Worm (Caenorhabditis elegans) whole organism, L2 larva: Measurements from ENCODE around the gene saps-1.

ENCODE experiments used
- C34F6.9 ChIP-seq: fragments of 150-350 bp; optimal IDR thresholded peaks from 2 replicates; lab custom pipeline; 2014; ENCODE audit warnings: missing biosample characterization, missing genetic modification characterization
- F13H6.1 ChIP-seq: sonication (generic microtip); optimal IDR thresholded peaks from 2 replicates; lab custom pipeline; 2016; ENCODE audit warnings: missing genetic modification characterization, missing compliant biosample characterization
- R02D3.7 ChIP-seq: fragments of 150-350 bp; optimal IDR thresholded peaks from 2 replicates; lab custom pipeline; 2014; ENCODE audit warnings: missing biosample characterization, missing genetic modification characterization
- Y55F3AM.14 ChIP-seq: fragments of 200-800 bp; sonication (Bioruptor generic); optimal IDR thresholded peaks from 2 replicates; lab custom pipeline; 2018; ENCODE audit warnings: mild to moderate bottlenecking, missing genetic modification characterization, missing compliant biosample characterization
- ZK546.5 ChIP-seq: sonication (generic microtip); optimal IDR thresholded peaks from 2 replicates; lab custom pipeline; 2017; ENCODE audit warnings: missing biosample characterization, missing genetic modification characterization
- alr-1 ChIP-seq: fragments of 150-350 bp; optimal IDR thresholded peaks from 2 replicates; lab custom pipeline; 2014; ENCODE audit warnings: missing biosample characterization, missing genetic modification characterization
- aly-2 ChIP-seq: fragments of 150-350 bp; optimal IDR thresholded peaks from 2 replicates; lab custom pipeline; 2014; ENCODE audit warnings: missing biosample characterization, missing genetic modification characterization
- ama-1 ChIP-seq: fragments of 150-350 bp; optimal IDR thresholded peaks from 2 replicates; lab custom pipeline; 2018; ENCODE audit warnings: inconsistent platforms
- blmp-1 ChIP-seq: sonication (generic microtip); optimal IDR thresholded peaks from 2 replicates; lab custom pipeline; 2017; ENCODE audit warnings: missing genetic modification characterization, mild to moderate bottlenecking, missing compliant biosample characterization, antibody characterized with exemption, moderate library complexity; ENCODE audit not compliant: insufficient read depth
- ceh-16 ChIP-seq: fragments of 150-350 bp; optimal IDR thresholded peaks from 2 replicates; lab custom pipeline; 2014; ENCODE audit warnings: missing biosample characterization, missing genetic modification characterization
- ceh-82 ChIP-seq: fragments of 150-350 bp; optimal IDR thresholded peaks from 2 replicates; lab custom pipeline; 2014; ENCODE audit warnings: missing biosample characterization, missing genetic modification characterization
- crh-2 ChIP-seq: sonication (generic microtip); optimal IDR thresholded peaks from 2 replicates; lab custom pipeline; 2017; ENCODE audit warnings: missing biosample characterization, missing genetic modification characterization
- dmd-4 ChIP-seq: sonication (generic microtip); optimal IDR thresholded peaks from 2 replicates; lab custom pipeline; 2017; ENCODE audit warnings: missing biosample characterization, missing genetic modification characterization
- egl-27 ChIP-seq: sonication (generic microtip); optimal IDR thresholded peaks from 3 replicates; lab custom pipeline; 2017; ENCODE audit warnings: missing biosample characterization, missing genetic modification reagents, missing genetic modification characterization
- elt-1 ChIP-seq: fragments of 150-350 bp; optimal IDR thresholded peaks from 2 replicates; lab custom pipeline; 2014; ENCODE audit warnings: missing biosample characterization, missing genetic modification characterization
- elt-3 ChIP-seq: sonication (generic microtip); optimal IDR thresholded peaks from 2 replicates; lab custom pipeline; 2017; ENCODE audit warnings: missing biosample characterization, missing genetic modification characterization
- fos-1 ChIP-seq: fragments of 150-350 bp; optimal IDR thresholded peaks from 2 replicates; lab custom pipeline; 2014; ENCODE audit warnings: missing biosample characterization, missing genetic modification characterization
- lin-11 ChIP-seq: fragments of 150-350 bp; sonication (generic microtip); optimal IDR thresholded peaks from 2 replicates; lab custom pipeline; 2014; ENCODE audit warnings: missing biosample characterization, missing genetic modification characterization, inconsistent platforms, mixed read lengths
- lin-13 ChIP-seq: fragments of 150-350 bp; optimal IDR thresholded peaks from 2 replicates; lab custom pipeline; 2014; ENCODE audit warnings: missing biosample characterization, missing genetic modification reagents, missing genetic modification characterization
- lsy-2 ChIP-seq, 2 experiments: fragments of 150-350 bp in 1 of 2; sonication (generic microtip) in 1 of 2; optimal IDR thresholded peaks; 2 replicates each; lab custom pipeline; 2014 to 2017; ENCODE audit warnings: missing biosample characterization in 2 of 2, missing genetic modification characterization in 2 of 2
- mab-5 ChIP-seq: fragments of 150-350 bp; optimal IDR thresholded peaks from 2 replicates; lab custom pipeline; 2014; ENCODE audit warnings: missing biosample characterization, missing genetic modification characterization
- mbf-1 ChIP-seq: sonication (generic microtip); optimal IDR thresholded peaks from 2 replicates; lab custom pipeline; 2017; ENCODE audit warnings: missing biosample characterization, missing genetic modification characterization
- mdl-1 ChIP-seq, 2 experiments: fragments of 150-350 bp in 1 of 2; sonication (generic microtip) in 1 of 2; optimal IDR thresholded peaks; 2 replicates each; lab custom pipeline; 2017; ENCODE audit warnings: missing biosample characterization in 2 of 2, missing genetic modification characterization in 2 of 2
- nhr-10 ChIP-seq: sonication (generic microtip); optimal IDR thresholded peaks from 2 replicates; lab custom pipeline; 2017; ENCODE audit warnings: missing biosample characterization, missing genetic modification characterization
- nhr-11 ChIP-seq: fragments of 150-350 bp; optimal IDR thresholded peaks from 2 replicates; lab custom pipeline; 2014; ENCODE audit warnings: missing biosample characterization, missing genetic modification characterization
- nhr-12 ChIP-seq: fragments of 150-350 bp; optimal IDR thresholded peaks from 2 replicates; lab custom pipeline; 2014; ENCODE audit warnings: missing biosample characterization, missing genetic modification characterization
- nhr-129 ChIP-seq: fragments of 150-350 bp; optimal IDR thresholded peaks from 2 replicates; lab custom pipeline; 2014; ENCODE audit warnings: missing biosample characterization, missing genetic modification characterization
- nhr-21 ChIP-seq: fragments of 150-350 bp; optimal IDR thresholded peaks from 2 replicates; lab custom pipeline; 2014; ENCODE audit warnings: missing biosample characterization, missing genetic modification characterization
- nhr-23 ChIP-seq: fragments of 150-350 bp; optimal IDR thresholded peaks from 2 replicates; lab custom pipeline; 2014; ENCODE audit warnings: missing biosample characterization, missing genetic modification reagents, missing genetic modification characterization
- nhr-25 ChIP-seq: fragments of 150-350 bp; sonication (generic microtip); optimal IDR thresholded peaks from 3 replicates; lab custom pipeline; 2014; ENCODE audit warnings: missing biosample characterization, missing genetic modification characterization
- nhr-6 ChIP-seq: fragments of 150-350 bp; optimal IDR thresholded peaks from 2 replicates; lab custom pipeline; 2014; ENCODE audit warnings: missing biosample characterization, missing genetic modification characterization
- nhr-77 ChIP-seq: fragments of 150-350 bp; optimal IDR thresholded peaks from 2 replicates; lab custom pipeline; 2014; ENCODE audit warnings: missing biosample characterization, missing genetic modification characterization
- peb-1 ChIP-seq: fragments of 150-350 bp; optimal IDR thresholded peaks from 2 replicates; lab custom pipeline; 2014; ENCODE audit warnings: missing biosample characterization, missing genetic modification characterization
- sem-4 ChIP-seq: fragments of 150-350 bp; optimal IDR thresholded peaks from 2 replicates; lab custom pipeline; 2014; ENCODE audit warnings: missing biosample characterization, missing genetic modification reagents, missing genetic modification characterization
- skn-1 ChIP-seq: sonication (generic microtip); optimal IDR thresholded peaks from 2 replicates; lab custom pipeline; 2017; ENCODE audit warnings: missing biosample characterization, missing genetic modification characterization
- sma-3 ChIP-seq: sonication (generic microtip); optimal IDR thresholded peaks from 2 replicates; lab custom pipeline; 2016; ENCODE audit warnings: missing genetic modification reagents, missing genetic modification characterization, missing compliant biosample characterization
- sma-9 ChIP-seq, 2 experiments: fragments of 150-350 bp in 1 of 2; sonication (generic microtip) in 1 of 2; optimal IDR thresholded peaks; 2 replicates each; lab custom pipeline; 2014 to 2016; ENCODE audit warnings: missing genetic modification characterization in 2 of 2, mild to moderate bottlenecking in 1 of 2, missing biosample characterization in 1 of 2, missing compliant biosample characterization in 1 of 2, missing genetic modification reagents in 1 of 2, moderate library complexity in 1 of 2
- snpc-4 ChIP-seq: fragments of 150-350 bp; optimal IDR thresholded peaks from 2 replicates; lab custom pipeline; 2014; ENCODE audit warnings: missing biosample characterization, missing genetic modification characterization
- unc-39 ChIP-seq: fragments of 150-350 bp; optimal IDR thresholded peaks from 2 replicates; lab custom pipeline; 2014; ENCODE audit warnings: missing biosample characterization, missing genetic modification characterization
- unc-55 ChIP-seq: fragments of 150-350 bp; sonication (generic microtip); optimal IDR thresholded peaks from 3 replicates; lab custom pipeline; 2014; ENCODE audit warnings: missing biosample characterization, missing genetic modification reagents, missing genetic modification characterization
- unc-62 ChIP-seq: fragments of 150-350 bp; optimal IDR thresholded peaks from 2 replicates; lab custom pipeline; 2014; ENCODE audit warnings: missing biosample characterization, missing genetic modification reagents, missing genetic modification characterization
- zag-1 ChIP-seq: fragments of 150-350 bp; optimal IDR thresholded peaks from 2 replicates; lab custom pipeline; 2014; ENCODE audit warnings: missing biosample characterization, missing genetic modification characterization
- ztf-1 ChIP-seq: fragments of 200-800 bp; sonication (Bioruptor generic); conservative IDR thresholded peaks from 2 replicates; pipeline ENCODE4 v1.3.6; 2022; ENCODE audit warnings: missing genetic modification characterization, missing compliant biosample characterization
- ztf-4 ChIP-seq: fragments of 150-350 bp; optimal IDR thresholded peaks from 2 replicates; lab custom pipeline; 2014; ENCODE audit warnings: missing biosample characterization, missing genetic modification characterization

Gene saps-1

DNA sequence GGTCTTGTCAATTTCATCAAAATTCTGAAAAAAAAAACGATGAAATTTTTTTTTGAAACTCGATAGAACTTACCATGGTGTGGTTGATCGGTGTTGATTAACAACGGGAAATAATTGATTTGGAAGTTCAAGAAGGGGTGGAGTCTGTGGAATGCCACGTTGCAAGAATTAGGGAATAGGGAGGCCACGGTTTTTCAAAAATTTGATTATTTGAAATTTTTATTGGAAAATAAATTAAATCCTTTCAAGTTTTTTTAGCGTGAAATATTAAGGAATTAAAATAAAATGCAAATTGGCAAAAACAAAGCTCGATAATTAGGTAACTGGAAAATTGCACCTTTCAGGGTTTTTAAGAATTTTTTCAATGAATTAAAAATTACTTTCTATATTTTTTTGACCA, 42.0 kb downstream of the saps-1 start, which contains the start of gene rmd-3:
TSS of gene rmd-3 (minus strand) at position 101 of the 400 bp plus-strand sequence.
- TF ChIP-seq fos-1 (tag; lab: Kevin White, UChicago) (no peak), mbf-1 (tag; lab: Kevin White, UChicago) (no peak), C34F6.9 (tag; lab: Kevin White, UChicago) (no peak)

DNA sequence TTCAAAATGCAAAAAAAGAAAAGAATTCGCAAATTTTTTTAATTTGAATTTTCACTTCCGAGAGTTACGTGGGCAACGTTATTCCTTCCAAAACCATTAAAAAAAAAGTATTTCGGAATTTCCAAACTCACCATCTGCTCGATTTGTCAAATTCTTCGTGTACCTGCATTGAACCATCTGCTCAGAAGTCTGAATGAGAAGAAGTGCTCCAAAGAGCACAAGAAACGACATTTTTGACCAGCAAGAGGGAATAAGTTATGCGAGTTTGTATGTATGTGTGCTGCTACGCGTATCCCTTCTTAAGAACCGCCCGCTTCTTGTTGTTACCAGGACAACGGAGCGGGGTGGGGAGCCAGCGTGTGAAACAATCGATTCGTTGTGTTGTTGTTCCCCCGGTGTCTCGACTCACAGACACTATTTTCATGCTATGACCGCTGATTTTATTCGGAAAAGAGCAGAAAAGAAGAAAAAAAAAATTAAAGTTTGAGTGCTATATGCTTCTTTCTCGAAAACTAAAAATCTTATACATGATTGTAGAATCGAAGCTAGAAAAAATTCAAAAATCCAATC, 45.9 kb downstream of the saps-1 start, which contains the start of gene lgc-20:
TSS of gene lgc-20 (minus strand) at position 311 of the 570 bp plus-strand sequence.
- TF ChIP-seq fos-1 (tag; lab: Kevin White, UChicago) (no peak), nhr-11 (tag; lab: Kevin White, UChicago) (no peak), skn-1 (tag; lab: Kevin White, UChicago) (no peak), nhr-21 (tag; lab: Kevin White, UChicago) (no peak), nhr-12 (tag; lab: Kevin White, UChicago) (no peak), nhr-25 (tag; lab: Kevin White, UChicago) (no peak), alr-1 (tag; lab: Kevin White, UChicago) (no peak)

DNA sequence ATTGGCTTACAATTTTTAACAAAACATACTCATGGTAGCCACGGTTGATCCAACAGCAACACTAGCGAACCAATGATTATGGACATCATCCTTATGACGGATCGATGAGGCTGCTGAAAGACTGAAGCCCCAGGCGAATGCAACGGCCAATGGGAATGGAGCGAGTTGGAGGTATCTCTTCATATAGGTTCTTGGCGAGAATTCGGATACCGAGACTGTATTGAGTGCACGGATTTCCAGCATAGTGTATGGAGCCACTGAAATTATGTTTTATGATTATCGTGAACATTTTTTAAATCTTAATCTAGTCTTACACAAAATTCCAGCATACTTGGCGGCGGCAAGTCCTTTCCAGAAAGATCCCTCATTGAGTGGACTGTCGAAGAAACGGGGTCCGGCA, 47.1 kb downstream of the saps-1 start:
- no peak for TF ChIP-seq sma-9 (GFP tag; optimal IDR thresholded peaks at IDR 0.05; lab: Kevin White, UChicago)
- no peak for TF ChIP-seq sma-9 (tag; optimal IDR thresholded peaks at IDR 0.05; lab: Kevin White, UChicago)
- no peak for TF ChIP-seq unc-39
- TF ChIP-seq nhr-23 (tag; lab: Kevin White, UChicago): no peak
- no peak for TF ChIP-seq elt-3 (tag; lab: Kevin White, UChicago)
- TF ChIP-seq ama-1 (lab: Kevin White, UChicago): no peak

DNA sequence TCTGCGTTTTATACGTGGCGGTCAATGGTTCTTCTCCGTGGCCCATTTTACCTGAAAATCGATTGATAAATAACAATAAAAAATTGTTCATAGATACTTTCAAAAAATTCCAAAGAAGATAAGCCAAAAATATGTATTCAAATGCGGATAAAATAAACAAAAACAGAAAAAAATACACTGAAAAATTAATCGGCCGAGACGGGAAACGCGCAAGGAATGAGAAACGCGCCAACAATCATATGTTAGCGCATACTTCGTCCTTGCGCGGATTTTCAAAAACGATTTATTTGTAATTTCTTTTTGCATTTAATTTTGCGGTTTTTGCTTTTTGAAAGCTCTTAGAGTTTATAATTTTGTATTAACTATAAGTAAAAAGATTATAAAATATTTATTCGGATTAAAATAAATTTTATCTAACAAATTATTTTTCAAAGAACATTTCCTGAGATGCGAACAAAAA, 48.1 kb downstream of the saps-1 start, which contains the start of gene nduf-11:
TSS of gene nduf-11 (minus strand) at position 51 of the 460 bp plus-strand sequence.
- TF ChIP-seq C34F6.9 (tag; lab: Kevin White, UChicago): peak; percentile 90
- no peak for TF ChIP-seq mbf-1 (tag; lab: Kevin White, UChicago)
- no peak for TF ChIP-seq Y55F3AM.14 (GFP tag; lab: Kevin White, UChicago)
- TF ChIP-seq lin-13 (GFP tag; lab: Kevin White, UChicago): peak; percentile 85
- no peak for TF ChIP-seq unc-62 (GFP tag; lab: Kevin White, UChicago)
- TF ChIP-seq unc-39: no peak
- peak; percentile 92 for TF ChIP-seq nhr-25 (tag; lab: Kevin White, UChicago)
- peak; percentile 59 for TF ChIP-seq fos-1 (tag; lab: Kevin White, UChicago)
- TF ChIP-seq unc-55 (GFP tag; lab: Kevin White, UChicago): peak; percentile 95
- TF ChIP-seq snpc-4: peak; percentile 71
- no peak for TF ChIP-seq ztf-1 (GFP tag; lab: Robert Waterston, UW)
- TF ChIP-seq nhr-6 (tag; lab: Kevin White, UChicago): no peak
- TF ChIP-seq ama-1 (lab: Kevin White, UChicago): peak; percentile 65
- TF ChIP-seq nhr-23 (tag; lab: Kevin White, UChicago): no peak
- peak; percentile 57 for TF ChIP-seq R02D3.7 (tag; lab: Kevin White, UChicago)
- TF ChIP-seq blmp-1: no peak
- no peak for TF ChIP-seq nhr-11 (tag; lab: Kevin White, UChicago)
- TF ChIP-seq nhr-21 (tag; lab: Kevin White, UChicago): peak; percentile 75
- peak; percentile 69 for TF ChIP-seq nhr-129 (tag; lab: Kevin White, UChicago)
- no peak for TF ChIP-seq elt-1 (tag; lab: Kevin White, UChicago)
- TF ChIP-seq sma-3: peak; percentile 84
- peak; percentile 88 to 94 for TF ChIP-seq lsy-2 (tag; optimal IDR thresholded peaks at IDR 0.05; lab: Kevin White, UChicago)
- peak; percentile 4 for TF ChIP-seq egl-27 (tag; lab: Kevin White, UChicago)
- no peak for TF ChIP-seq nhr-12 (tag; lab: Kevin White, UChicago)
- TF ChIP-seq mab-5 (tag; lab: Kevin White, UChicago): peak; percentile 72
- peak; percentile 65 for TF ChIP-seq ztf-4 (tag; lab: Kevin White, UChicago)
- TF ChIP-seq aly-2 (tag; lab: Kevin White, UChicago): no peak
- TF ChIP-seq peb-1 (tag; lab: Kevin White, UChicago): no peak
- TF ChIP-seq ceh-16 (tag; lab: Kevin White, UChicago): no peak
- peak; percentile 5 for TF ChIP-seq zag-1 (tag; lab: Kevin White, UChicago)
- TF ChIP-seq ZK546.5: peak; percentile 10
- TF ChIP-seq crh-2: peak; percentile 89
- peak in 1 of 2 experiments; percentile 7 for TF ChIP-seq mdl-1 (tag; optimal IDR thresholded peaks at IDR 0.05; lab: Kevin White, UChicago)
- peak; percentile 81 for TF ChIP-seq F13H6.1 (tag; lab: Kevin White, UChicago)
- TF ChIP-seq dmd-4: no peak
- peak; percentile 13 for TF ChIP-seq ceh-82
- peak; percentile 33 for TF ChIP-seq skn-1 (tag; lab: Kevin White, UChicago)
- no peak for TF ChIP-seq nhr-77 (tag; lab: Kevin White, UChicago)
- peak; percentile 67 for TF ChIP-seq lin-11 (tag; lab: Kevin White, UChicago)
- peak; percentile 58 for TF ChIP-seq nhr-10 (tag; lab: Kevin White, UChicago)
- peak; percentile 91 for TF ChIP-seq sma-9 (GFP tag; optimal IDR thresholded peaks at IDR 0.05; lab: Kevin White, UChicago)
- no peak for TF ChIP-seq sma-9 (tag; optimal IDR thresholded peaks at IDR 0.05; lab: Kevin White, UChicago)
- TF ChIP-seq sem-4 (tag; lab: Kevin White, UChicago): peak; percentile 77
